Worm (Caenorhabditis elegans) whole organism, mixed stage, embryonic: ENCODE measurements around the gene F13E9.9.
A peak's percentile ranks its signal among the peaks of the same experiment; 100 is the strongest.

Source experiments
- M03D4.4 ChIP-seq: sonication (generic microtip); optimal IDR thresholded peaks from 2 replicates; lab custom pipeline; 2017; ENCODE audit warnings: mild to moderate bottlenecking, missing genetic modification characterization, missing compliant biosample characterization
- bed-3 ChIP-seq: fragments of 200-800 bp; sonication (Bioruptor generic); optimal IDR thresholded peaks from 3 replicates; lab custom pipeline; 2018; ENCODE audit warnings: mild to moderate bottlenecking, missing genetic modification characterization, moderate library complexity, missing compliant biosample characterization
- blmp-1 ChIP-seq: fragments of 150-350 bp; optimal IDR thresholded peaks from 2 replicates; lab custom pipeline; 2014; ENCODE audit warnings: missing biosample characterization, missing genetic modification characterization
- ceh-39 ChIP-seq: fragments of 150-350 bp; optimal IDR thresholded peaks from 2 replicates; lab custom pipeline; 2014; ENCODE audit warnings: missing biosample characterization, missing genetic modification characterization
- ceh-43 ChIP-seq: fragments of 200-800 bp; sonication (Bioruptor generic); optimal IDR thresholded peaks from 2 replicates; lab custom pipeline; 2018; ENCODE audit warnings: mild to moderate bottlenecking, missing genetic modification characterization, moderate library complexity, missing compliant biosample characterization
- ces-1 ChIP-seq: fragments of 150-350 bp; optimal IDR thresholded peaks from 2 replicates; lab custom pipeline; 2014; ENCODE audit warnings: missing biosample characterization, missing genetic modification reagents, missing genetic modification characterization
- cnd-1 ChIP-seq: fragments of 200-800 bp; sonication (Bioruptor generic); optimal IDR thresholded peaks from 2 replicates; lab custom pipeline; 2018; ENCODE audit warnings: mild to moderate bottlenecking, missing genetic modification characterization, missing compliant biosample characterization
- elt-1 ChIP-seq: sonication (generic microtip); optimal IDR thresholded peaks from 2 replicates; lab custom pipeline; 2017; ENCODE audit warnings: missing genetic modification characterization, mild to moderate bottlenecking, missing compliant biosample characterization, antibody characterized with exemption, moderate library complexity, borderline replicate concordance; ENCODE audit not compliant: insufficient read depth
- elt-3 ChIP-seq: fragments of 150-350 bp; optimal IDR thresholded peaks from 2 replicates; lab custom pipeline; 2014; ENCODE audit warnings: missing biosample characterization, missing genetic modification characterization
- flh-1 ChIP-seq: fragments of 200-800 bp; sonication (Bioruptor generic); optimal IDR thresholded peaks from 2 replicates; lab custom pipeline; 2018; ENCODE audit warnings: mild to moderate bottlenecking, missing genetic modification characterization, moderate library complexity, missing compliant biosample characterization
- ham-2 ChIP-seq: fragments of 200-800 bp; sonication (Bioruptor generic); optimal IDR thresholded peaks from 2 replicates; lab custom pipeline; 2018; ENCODE audit warnings: mild to moderate bottlenecking, missing genetic modification characterization, missing compliant biosample characterization
- hlh-1 ChIP-seq: fragments of 150-350 bp; optimal IDR thresholded peaks from 2 replicates; lab custom pipeline; 2014; ENCODE audit warnings: missing biosample characterization, missing genetic modification reagents, missing genetic modification characterization
- lin-32 ChIP-seq: fragments of 200-800 bp; sonication (Bioruptor generic); optimal IDR thresholded peaks from 2 replicates; lab custom pipeline; 2018; ENCODE audit warnings: mild to moderate bottlenecking, missing genetic modification characterization, missing compliant biosample characterization
- mab-5 ChIP-seq: fragments of 150-350 bp; optimal IDR thresholded peaks from 2 replicates; lab custom pipeline; 2014; ENCODE audit warnings: missing biosample characterization, missing genetic modification characterization
- mls-2 ChIP-seq: sonication (generic microtip); optimal IDR thresholded peaks from 2 replicates; lab custom pipeline; 2016; ENCODE audit warnings: mild to moderate bottlenecking, missing genetic modification characterization, moderate library complexity, missing compliant biosample characterization
- nhr-12 ChIP-seq: fragments of 150-350 bp; optimal IDR thresholded peaks from 2 replicates; lab custom pipeline; 2014; ENCODE audit warnings: missing biosample characterization, missing genetic modification characterization
- nhr-2 ChIP-seq: fragments of 150-350 bp; optimal IDR thresholded peaks from 2 replicates; lab custom pipeline; 2014; ENCODE audit warnings: missing biosample characterization, missing genetic modification characterization
- nhr-28 ChIP-seq: fragments of 150-350 bp; optimal IDR thresholded peaks from 2 replicates; lab custom pipeline; 2014; ENCODE audit warnings: missing biosample characterization, missing genetic modification characterization
- nhr-76 ChIP-seq: sonication (generic microtip); optimal IDR thresholded peaks from 2 replicates; lab custom pipeline; 2017; ENCODE audit warnings: missing biosample characterization, missing genetic modification characterization
- snpc-4 ChIP-seq: fragments of 150-350 bp; optimal IDR thresholded peaks from 2 replicates; lab custom pipeline; 2014; ENCODE audit warnings: missing biosample characterization, missing genetic modification characterization
- tbx-8 ChIP-seq: fragments of 200-800 bp; sonication (Bioruptor generic); optimal IDR thresholded peaks from 2 replicates; lab custom pipeline; 2018; ENCODE audit warnings: mild to moderate bottlenecking, missing genetic modification characterization, moderate library complexity, missing compliant biosample characterization
- unc-120 ChIP-seq: sonication (generic microtip); optimal IDR thresholded peaks from 2 replicates; lab custom pipeline; 2017; ENCODE audit warnings: missing genetic modification characterization, missing compliant biosample characterization; ENCODE audit not compliant: poor library complexity, severe bottlenecking
- unc-39 ChIP-seq: fragments of 150-350 bp; optimal IDR thresholded peaks from 2 replicates; lab custom pipeline; 2014; ENCODE audit warnings: missing biosample characterization, missing genetic modification characterization
- unc-62 ChIP-seq: fragments of 150-350 bp; optimal IDR thresholded peaks from 2 replicates; lab custom pipeline; 2014; ENCODE audit warnings: missing biosample characterization, missing genetic modification reagents, missing genetic modification characterization
- ztf-11 ChIP-seq: fragments of 150-350 bp; optimal IDR thresholded peaks from 2 replicates; lab custom pipeline; 2014; ENCODE audit warnings: missing biosample characterization, missing genetic modification characterization

F13E9.9 gene

ce11 chrIV:10894255-10894654 is 4.7 kb downstream of the F13E9.9 start, which contains the start of gene srlf-14:
Gene srlf-14, minus strand, starts transcription at chrIV:10894355.
- no peak for TF ChIP-seq unc-120 (tag; lab: Kevin White, UChicago)
- TF ChIP-seq ces-1 (GFP tag; lab: Kevin White, UChicago), result no peak
- TF ChIP-seq snpc-4 (tag; lab: Kevin White, UChicago), result no peak
- TF ChIP-seq hlh-1, result no peak
- TF ChIP-seq tbx-8 (GFP tag; lab: Kevin White, UChicago), result no peak
- no peak for TF ChIP-seq nhr-12 (tag; lab: Kevin White, UChicago)

ce11 chrIV:10891993-10892392 is 7.0 kb downstream of the F13E9.9 start, which contains the start of gene srlf-12:
Gene srlf-12, minus strand, starts transcription at chrIV:10892093.
- TF ChIP-seq blmp-1 (tag; lab: Kevin White, UChicago) (no peak), M03D4.4 (tag; lab: Kevin White, UChicago) (no peak), tbx-8 (GFP tag; lab: Kevin White, UChicago) (no peak), hlh-1 (no peak), ham-2 (GFP tag; lab: Kevin White, UChicago) (no peak), flh-1 (no peak), elt-1 (no peak), nhr-2 (tag; lab: Kevin White, UChicago) (no peak), lin-32 (GFP tag; lab: Kevin White, UChicago) (no peak)

- TF ChIP-seq nhr-28 (tag; lab: Kevin White, UChicago) (no peak), elt-1 (no peak)
These were observed 9.1 kb downstream of the F13E9.9 start, which contains the start of gene F13E9.15 for ce11 chrIV:10889820-10890462. Gene F13E9.15, minus strand, starts transcription at chrIV:10889870.

ce11 chrIV:10887285-10887684 is 11.7 kb downstream of the F13E9.9 start, which contains the start of gene F13E9.16:
Gene F13E9.16, minus strand, starts transcription at chrIV:10887385.
- TF ChIP-seq ceh-39 (tag; lab: Kevin White, UChicago) (no peak), nhr-12 (tag; lab: Kevin White, UChicago) (no peak), mls-2 (tag; lab: Kevin White, UChicago) (no peak), hlh-1 (no peak), cnd-1 (tag; lab: Kevin White, UChicago) (no peak), ztf-11 (no peak), ceh-43 (GFP tag; lab: Kevin White, UChicago) (no peak), unc-39 (tag; lab: Kevin White, UChicago) (no peak), bed-3 (GFP tag; lab: Kevin White, UChicago) (no peak), mab-5 (no peak), elt-3 (tag; lab: Kevin White, UChicago) (no peak)

- TF ChIP-seq ztf-11 (no peak), hlh-1 (no peak), nhr-12 (tag; lab: Kevin White, UChicago) (no peak), unc-62 (GFP tag; lab: Kevin White, UChicago) (no peak), elt-1 (no peak), cnd-1 (tag; lab: Kevin White, UChicago) (no peak), nhr-76 (tag; lab: Kevin White, UChicago) (no peak)
These were observed 13.1 kb downstream of the F13E9.9 start, which contains the start of gene srlf-11 for ce11 chrIV:10885915-10886314. Gene srlf-11, minus strand, starts transcription at chrIV:10886015.

ce11 chrIV:10884263-10884662 is 14.7 kb downstream of the F13E9.9 start, which contains the start of gene F13E9.5:
Gene F13E9.5, minus strand, starts transcription at chrIV:10884363.
- TF ChIP-seq snpc-4 (tag; lab: Kevin White, UChicago), result no peak
- TF ChIP-seq nhr-28 (tag; lab: Kevin White, UChicago), result no peak
- no peak for TF ChIP-seq nhr-12 (tag; lab: Kevin White, UChicago)
- TF ChIP-seq, all 35 proteins: peak for 0

- TF ChIP-seq elt-1, result peak; percentile 88
- TF ChIP-seq M03D4.4 (tag; lab: Kevin White, UChicago), result no peak
These were observed 17.8 kb downstream of the F13E9.9 start, which contains the start of gene F13E9.13 for ce11 chrIV:10881230-10881629. Gene F13E9.13, plus strand, starts transcription at chrIV:10881546.
